Fruit fly (Drosophila melanogaster) whole organism, embryonic: Measurements from ENCODE around the gene CHES-1-like.

Experiments
- Asciz ChIP-seq: fragments of 200-800 bp; sonication (Bioruptor generic); optimal IDR thresholded peaks from 2 replicates; lab custom pipeline; 2017; ENCODE audit warnings: missing biosample characterization, mild to moderate bottlenecking, missing genetic modification characterization, missing genetic modification reagents
- BEAF-32 ChIP-seq: fragments of 200-800 bp; sonication (Bioruptor generic); optimal IDR thresholded peaks from 3 replicates; lab custom pipeline; 2017; ENCODE audit warnings: missing biosample characterization, missing genetic modification characterization, mild to moderate bottlenecking, moderate library complexity, missing genetic modification reagents
- CG10209 ChIP-seq: fragments of 200-800 bp; sonication (Bioruptor generic); optimal IDR thresholded peaks from 3 replicates; lab custom pipeline; 2017; ENCODE audit warnings: missing biosample characterization, mild to moderate bottlenecking, missing genetic modification characterization, missing genetic modification reagents
- CG10267 ChIP-seq: fragments of 200-800 bp; sonication (Bioruptor generic); optimal IDR thresholded peaks from 2 replicates; lab custom pipeline; 2018; ENCODE audit warnings: missing biosample characterization, mild to moderate bottlenecking, missing genetic modification characterization, moderate library complexity
- CG10565 ChIP-seq: fragments of 200-800 bp; sonication (Bioruptor generic); optimal IDR thresholded peaks from 3 replicates; lab custom pipeline; 2016; ENCODE audit warnings: missing biosample characterization, mild to moderate bottlenecking, missing genetic modification characterization
- CG11247 ChIP-seq: fragments of 200-800 bp; sonication (Bioruptor generic); IDR thresholded peaks from 2 replicates; pipeline ENCODE4 v1.3.6; 2022; ENCODE audit warnings: missing biosample characterization, missing genetic modification characterization
- CG12659 ChIP-seq: fragments of 200-800 bp; sonication (Bioruptor generic); optimal IDR thresholded peaks from 3 replicates; lab custom pipeline; 2017; ENCODE audit warnings: mild to moderate bottlenecking, missing biosample characterization, missing genetic modification reagents, missing genetic modification characterization
- CG14710 ChIP-seq: fragments of 200-800 bp; sonication (Bioruptor generic); optimal IDR thresholded peaks from 3 replicates; lab custom pipeline; 2019; ENCODE audit warnings: missing biosample characterization, mild to moderate bottlenecking, missing genetic modification characterization, moderate library complexity
- CG15269 ChIP-seq: fragments of 200-800 bp; sonication (Bioruptor generic); optimal IDR thresholded peaks from 2 replicates; lab custom pipeline; 2018; ENCODE audit warnings: missing biosample characterization, mild to moderate bottlenecking, missing genetic modification characterization, moderate library complexity
- CG15696 ChIP-seq: fragments of 200-800 bp; sonication (Bioruptor generic); optimal IDR thresholded peaks from 2 replicates; lab custom pipeline; 2019; ENCODE audit warnings: missing biosample characterization, mild to moderate bottlenecking, missing genetic modification characterization, moderate library complexity
- CG16813 ChIP-seq: fragments of 200-800 bp; sonication (Bioruptor generic); IDR thresholded peaks from 3 replicates; pipeline ENCODE4 v1.3.6; 2022; ENCODE audit warnings: missing biosample characterization, missing genetic modification characterization; ENCODE audit not compliant: partially characterized antibody
- CG17361 ChIP-seq: fragments of 200-800 bp; sonication (Bioruptor generic); IDR thresholded peaks from 3 replicates; pipeline ENCODE4 v1.3.6; 2022; ENCODE audit warnings: missing biosample characterization, missing genetic modification characterization
- CG17829 ChIP-seq: fragments of 200-800 bp; optimal IDR thresholded peaks from 2 replicates; lab custom pipeline; 2019; ENCODE audit warnings: missing biosample characterization, mild to moderate bottlenecking, missing genetic modification characterization, moderate library complexity
- CG1792 ChIP-seq: fragments of 200-800 bp; sonication (Bioruptor generic); optimal IDR thresholded peaks from 2 replicates; lab custom pipeline; 2016; ENCODE audit warnings: missing biosample characterization, missing genetic modification characterization
- CG18262 ChIP-seq: fragments of 200-800 bp; optimal IDR thresholded peaks from 3 replicates; lab custom pipeline; 2019; ENCODE audit warnings: missing biosample characterization, mild to moderate bottlenecking, missing genetic modification characterization, moderate library complexity
- CG18764 ChIP-seq: fragments of 200-800 bp; sonication (Bioruptor generic); optimal IDR thresholded peaks from 3 replicates; lab custom pipeline; 2016; ENCODE audit warnings: missing biosample characterization, missing genetic modification characterization
- CG2116 ChIP-seq: fragments of 200-800 bp; sonication (Bioruptor generic); optimal IDR thresholded peaks from 3 replicates; lab custom pipeline; 2018; ENCODE audit warnings: missing biosample characterization, mild to moderate bottlenecking, missing genetic modification characterization
- CG2199 ChIP-seq: fragments of 200-800 bp; sonication (Bioruptor generic); IDR thresholded peaks from 3 replicates; pipeline ENCODE4 v1.3.6; 2022; ENCODE audit warnings: missing biosample characterization, missing genetic modification characterization
- CG2678 ChIP-seq: fragments of 200-800 bp; sonication (Bioruptor generic); optimal IDR thresholded peaks from 3 replicates; lab custom pipeline; 2019; ENCODE audit warnings: missing biosample characterization, mild to moderate bottlenecking, missing genetic modification characterization, moderate library complexity
- CG32532 ChIP-seq: fragments of 200-800 bp; sonication (Bioruptor generic); IDR thresholded peaks from 2 replicates; pipeline ENCODE4 v1.3.6; 2022; ENCODE audit warnings: missing biosample characterization, missing genetic modification characterization
- CG34422 ChIP-seq: fragments of 200-800 bp; sonication (Bioruptor generic); IDR thresholded peaks from 3 replicates; pipeline ENCODE4 v1.3.6; 2022; ENCODE audit warnings: missing biosample characterization, missing genetic modification characterization
- CG3847 ChIP-seq: fragments of 200-800 bp; sonication (Bioruptor generic); IDR thresholded peaks from 2 replicates; pipeline ENCODE4 v1.3.6; 2022; ENCODE audit warnings: missing biosample characterization, missing genetic modification characterization
- CG4404 ChIP-seq: fragments of 200-800 bp; sonication (Bioruptor generic); IDR thresholded peaks from 2 replicates; pipeline ENCODE4 v1.3.6; 2022; ENCODE audit warnings: missing biosample characterization, missing genetic modification characterization
- CG7987 ChIP-seq: fragments of 200-800 bp; sonication (Bioruptor generic); optimal IDR thresholded peaks from 2 replicates; lab custom pipeline; 2018; ENCODE audit warnings: missing biosample characterization, mild to moderate bottlenecking, missing genetic modification characterization, moderate library complexity
- CG8944 ChIP-seq: fragments of 200-800 bp; sonication (Bioruptor generic); optimal IDR thresholded peaks from 3 replicates; lab custom pipeline; 2016; ENCODE audit warnings: missing biosample characterization, missing genetic modification characterization
- CG9932 ChIP-seq: fragments of 200-800 bp; sonication (Bioruptor generic); IDR thresholded peaks from 2 replicates; pipeline ENCODE4 v1.3.6; 2022; ENCODE audit warnings: missing biosample characterization, missing genetic modification characterization
- CTCF ChIP-seq: fragments of 200-800 bp; sonication (Bioruptor generic); optimal IDR thresholded peaks from 2 replicates; lab custom pipeline; 2017; ENCODE audit warnings: missing biosample characterization, mild to moderate bottlenecking, missing genetic modification characterization, moderate library complexity
- MTF-1 ChIP-seq: fragments of 200-800 bp; sonication (Bioruptor generic); optimal IDR thresholded peaks from 2 replicates; lab custom pipeline; 2018; ENCODE audit warnings: missing biosample characterization, mild to moderate bottlenecking, missing genetic modification characterization, borderline replicate concordance
- Opbp ChIP-seq: fragments of 200-800 bp; sonication (Bioruptor generic); IDR thresholded peaks from 3 replicates; pipeline ENCODE4 v1.3.6; 2022; ENCODE audit warnings: missing biosample characterization, missing genetic modification characterization; ENCODE audit not compliant: partially characterized antibody
- Scr ChIP-seq: fragments of 200-800 bp; sonication (Bioruptor generic); IDR thresholded peaks from 2 replicates; pipeline ENCODE4 v1.3.6; 2022; ENCODE audit warnings: missing biosample characterization, missing genetic modification characterization; ENCODE audit not compliant: partially characterized antibody
- Sry-δ ChIP-seq: fragments of 200-800 bp; sonication (Bioruptor generic); optimal IDR thresholded peaks from 2 replicates; lab custom pipeline; 2016; ENCODE audit warnings: missing biosample characterization, missing genetic modification characterization
- chif ChIP-seq, 2 experiments: fragments of 200-800 bp; sonication (Bioruptor generic); optimal IDR thresholded peaks; 3 replicates each; lab custom pipeline; 2016; ENCODE audit warnings: missing biosample characterization in 2 of 2, missing genetic modification characterization in 2 of 2
- crc ChIP-seq: fragments of 200-800 bp; sonication (Bioruptor generic); optimal IDR thresholded peaks from 2 replicates; lab custom pipeline; 2016; ENCODE audit warnings: missing biosample characterization, missing genetic modification characterization
- insv ChIP-seq, 2 experiments: fragments of 200-800 bp; sonication (Bioruptor generic); optimal IDR thresholded peaks; 3 replicates each; lab custom pipeline; 2016 to 2018; ENCODE audit warnings: missing biosample characterization in 2 of 2, missing genetic modification characterization in 2 of 2
- klu ChIP-seq: fragments of 200-800 bp; sonication (Bioruptor generic); IDR thresholded peaks from 2 replicates; pipeline ENCODE4 v1.3.6; 2022; ENCODE audit warnings: missing biosample characterization, missing genetic modification characterization
- lab ChIP-seq: fragments of 200-800 bp; sonication (Bioruptor generic); optimal IDR thresholded peaks from 3 replicates; lab custom pipeline; 2017; ENCODE audit warnings: missing biosample characterization, missing genetic modification characterization, mild to moderate bottlenecking, moderate library complexity, missing genetic modification reagents
- nmo ChIP-seq: fragments of 200-800 bp; sonication (Bioruptor generic); optimal IDR thresholded peaks from 2 replicates; lab custom pipeline; 2018; ENCODE audit warnings: missing biosample characterization, mild to moderate bottlenecking, missing genetic modification characterization, moderate library complexity
- nom ChIP-seq: fragments of 200-800 bp; sonication (Bioruptor generic); optimal IDR thresholded peaks from 2 replicates; lab custom pipeline; 2017; ENCODE audit warnings: missing biosample characterization, missing genetic modification characterization, mild to moderate bottlenecking, moderate library complexity, missing genetic modification reagents
- onecut ChIP-seq: fragments of 200-800 bp; sonication (Bioruptor generic); IDR thresholded peaks from 2 replicates; pipeline ENCODE4 v1.3.6; 2022; ENCODE audit warnings: missing biosample characterization, missing genetic modification characterization
- otp ChIP-seq: fragments of 200-800 bp; sonication (Bioruptor generic); IDR thresholded peaks from 3 replicates; pipeline ENCODE4, ENCODE4 v1.3.6; 2022; ENCODE audit warnings: missing biosample characterization, missing genetic modification characterization
- pita ChIP-seq: fragments of 200-800 bp; sonication (Bioruptor generic); optimal IDR thresholded peaks from 2 replicates; lab custom pipeline; 2017; ENCODE audit warnings: missing biosample characterization, mild to moderate bottlenecking, missing genetic modification characterization
- prd ChIP-seq, 3 experiments: fragments of >200 bp in 2 of 3; fragments of 200-800 bp in 1 of 3; sonication (Bioruptor generic) in 1 of 3; optimal IDR thresholded peaks in 2 of 3; IDR thresholded peaks in 1 of 3; 2 replicates in 2 of 3; 3 replicates in 1 of 3; pipeline versions ENCODE4 v1.3.6 to Lab custom; 2017 to 2022; ENCODE audit warnings: missing biosample characterization in 1 of 3, missing genetic modification characterization in 1 of 3
- pzg ChIP-seq: fragments of 200-800 bp; sonication (Bioruptor generic); optimal IDR thresholded peaks from 3 replicates; lab custom pipeline; 2018; ENCODE audit warnings: missing biosample characterization, mild to moderate bottlenecking, missing genetic modification characterization, moderate library complexity
- slbo ChIP-seq: fragments of 200-800 bp; sonication (Bioruptor generic); IDR thresholded peaks from 2 replicates; pipeline ENCODE4 v1.3.6; 2022; ENCODE audit warnings: missing biosample characterization, missing genetic modification characterization
- slp2 ChIP-seq: fragments of 200-800 bp; sonication (Bioruptor generic); optimal IDR thresholded peaks from 2 replicates; lab custom pipeline; 2016; ENCODE audit warnings: missing biosample characterization, missing genetic modification characterization
- sug ChIP-seq: fragments of 200-800 bp; optimal IDR thresholded peaks from 2 replicates; lab custom pipeline; 2019; ENCODE audit warnings: missing biosample characterization, mild to moderate bottlenecking, missing genetic modification characterization, moderate library complexity
- yki ChIP-seq: fragments of >200 bp; optimal IDR thresholded peaks from 3 replicates; lab custom pipeline; 2018

CHES-1-like gene

dm6 chrX:7710439-7711154 lies 1.4 kb upstream of the CHES-1-like start (continued):
- TF ChIP-seq CG8944 (GFP tag; lab: Kevin White, UChicago) = peak; percentile 45
- peak; percentile 1 for TF ChIP-seq CG18262
- no peak for TF ChIP-seq CG4404
- TF ChIP-seq CG7987 (GFP tag; lab: Kevin White, UChicago) = peak; percentile 16
- TF ChIP-seq CG14710 (tag; lab: Kevin White, UChicago) = peak; percentile 53
- TF ChIP-seq Sry-δ (GFP tag; lab: Kevin White, UChicago) = peak; percentile 61
- no peak for TF ChIP-seq CG34422
- TF ChIP-seq insv (GFP tag; optimal IDR thresholded peaks at IDR 0.05; lab: Kevin White, UChicago) = peak in 1 of 2 experiments; percentile 54
- TF ChIP-seq chif (GFP tag; optimal IDR thresholded peaks at IDR 0.05; lab: Kevin White, UChicago) = peak in 1 of 2 experiments; percentile 55
- peak; percentile 66 for TF ChIP-seq pzg (GFP tag; lab: Kevin White, UChicago)
- TF ChIP-seq Scr = peak; percentile 16; the same call in 1 of the 2 replicates
- TF ChIP-seq CG32532 (GFP tag; lab: Robert Waterston, UW) = peak; percentile 65; the same call in 1 of the 2 replicates
- TF ChIP-seq CG18764 (GFP tag; lab: Kevin White, UChicago) = peak; percentile 5
- peak; percentile 9 for TF ChIP-seq MTF-1 (GFP tag; lab: Kevin White, UChicago)
- TF ChIP-seq nmo (GFP tag; lab: Kevin White, UChicago) = peak; percentile 37
- peak; percentile 58; the same call in 1 of the 2 replicates for TF ChIP-seq slbo (GFP tag; lab: Robert Waterston, UW)
- no peak for TF ChIP-seq prd (optimal IDR thresholded peaks at IDR 0.05; lab: Kevin White, UChicago)
- TF ChIP-seq prd (GFP tag; IDR thresholded peaks at IDR 0.05; lab: Robert Waterston, UW) = peak; percentile 41; the same call in 2 of the 3 replicates
- peak; percentile 55; the same call in 1 of the 2 replicates for TF ChIP-seq onecut (GFP tag; lab: Robert Waterston, UW)
- TF ChIP-seq CG10209 (GFP tag; lab: Kevin White, UChicago) = peak; percentile 78
- 0 out of 3 replicates have a peak, but pooled peaks have one; percentile 41 for TF ChIP-seq CG2199 (GFP tag; lab: Robert Waterston, UW)
- peak; percentile 53; the same call in 1 of the 3 replicates for TF ChIP-seq Opbp (GFP tag; lab: Robert Waterston, UW)
- peak; percentile 86 for TF ChIP-seq CG2116 (GFP tag; lab: Kevin White, UChicago)
- peak; percentile 21 for TF ChIP-seq pita (GFP tag; lab: Kevin White, UChicago)
- TF ChIP-seq CG17829 (tag; lab: Kevin White, UChicago) = peak; percentile 54
- no peak for TF ChIP-seq CG15269 (tag; lab: Kevin White, UChicago)
- no peak for TF ChIP-seq CG16813 (GFP tag; lab: Robert Waterston, UW)
- TF ChIP-seq CG15696 (tag; lab: Kevin White, UChicago) = peak; percentile 32
- peak; percentile 42 for TF ChIP-seq BEAF-32 (GFP tag; lab: Kevin White, UChicago)
- TF ChIP-seq CG17361 = 0 out of 3 replicates have a peak, but pooled peaks have one; percentile 13
- TF ChIP-seq CG2678 (tag; lab: Kevin White, UChicago) = no peak
- peak; percentile 21 for TF ChIP-seq sug (tag; lab: Kevin White, UChicago)
- peak; percentile 26 for TF ChIP-seq lab (GFP tag; lab: Kevin White, UChicago)
- peak; percentile 99 for TF ChIP-seq CTCF (GFP tag; lab: Kevin White, UChicago)
- peak; percentile 22 for TF ChIP-seq nom
- TF ChIP-seq Asciz = no peak
- no peak for TF ChIP-seq CG10565 (GFP tag; lab: Kevin White, UChicago)
- TF ChIP-seq CG9932 (GFP tag; lab: Robert Waterston, UW) = peak; percentile 56
- TF ChIP-seq yki (lab: Kevin White, UChicago) = no peak
- TF ChIP-seq CG1792 (GFP tag; lab: Kevin White, UChicago) = no peak
- peak; percentile 56 for TF ChIP-seq CG10267 (tag; lab: Kevin White, UChicago)
- peak; percentile 28 for TF ChIP-seq slp2
- TF ChIP-seq CG12659 = peak; percentile 4
- peak; percentile 25 for TF ChIP-seq CG3847
- TF ChIP-seq CG11247 (GFP tag; lab: Robert Waterston, UW) = 0 out of 2 replicates have a peak, but pooled peaks have one; percentile 38
- TF ChIP-seq klu = no peak
- no peak for TF ChIP-seq crc (GFP tag; lab: Kevin White, UChicago)
- 0 out of 3 replicates have a peak, but pooled peaks have one; percentile 46 for TF ChIP-seq otp (GFP tag; lab: Robert Waterston, UW)
